Fruit fly (Drosophila melanogaster) whole organism, embryonic: ENCODE results near the gene dj-1beta.

Experiments
- C15 ChIP-seq: fragments of 200-800 bp; sonication (Bioruptor generic); IDR thresholded peaks from 3 replicates; pipeline ENCODE4 v1.3.6; 2022; ENCODE audit warnings: missing biosample characterization, missing genetic modification characterization
- CG10209 ChIP-seq: fragments of 200-800 bp; sonication (Bioruptor generic); optimal IDR thresholded peaks from 3 replicates; lab custom pipeline; 2017; ENCODE audit warnings: missing biosample characterization, mild to moderate bottlenecking, missing genetic modification characterization, missing genetic modification reagents
- CG10543 ChIP-seq: fragments of 200-800 bp; sonication (Bioruptor generic); optimal IDR thresholded peaks from 3 replicates; lab custom pipeline; 2017; ENCODE audit warnings: missing biosample characterization, mild to moderate bottlenecking, missing genetic modification characterization, moderate library complexity
- CG10959 ChIP-seq: fragments of 200-800 bp; sonication (Bioruptor generic); IDR thresholded peaks from 2 replicates; pipeline ENCODE4 v1.3.6; 2022; ENCODE audit warnings: missing biosample characterization, missing genetic modification characterization
- CG11247 ChIP-seq: fragments of 200-800 bp; sonication (Bioruptor generic); IDR thresholded peaks from 2 replicates; pipeline ENCODE4 v1.3.6; 2022; ENCODE audit warnings: missing biosample characterization, missing genetic modification characterization
- CG11504 ChIP-seq: fragments of 200-800 bp; sonication (Bioruptor generic); optimal IDR thresholded peaks from 3 replicates; lab custom pipeline; 2019; ENCODE audit warnings: missing biosample characterization, mild to moderate bottlenecking, missing genetic modification characterization, moderate library complexity
- CG12071 ChIP-seq: fragments of 200-800 bp; sonication (Bioruptor generic); optimal IDR thresholded peaks from 3 replicates; lab custom pipeline; 2018; ENCODE audit warnings: missing biosample characterization, mild to moderate bottlenecking, missing genetic modification characterization
- CG15601 ChIP-seq: fragments of 200-800 bp; sonication (Bioruptor generic); optimal IDR thresholded peaks from 3 replicates; lab custom pipeline; 2019; ENCODE audit warnings: missing biosample characterization, mild to moderate bottlenecking, missing genetic modification characterization, moderate library complexity
- CG1602 ChIP-seq: fragments of 200-800 bp; sonication (Bioruptor generic); optimal IDR thresholded peaks from 3 replicates; lab custom pipeline; 2016; ENCODE audit warnings: missing biosample characterization, missing genetic modification characterization
- CG1832 ChIP-seq: fragments of 200-800 bp; sonication (Bioruptor generic); optimal IDR thresholded peaks from 2 replicates; lab custom pipeline; 2017; ENCODE audit warnings: missing biosample characterization, mild to moderate bottlenecking, missing genetic modification characterization, inconsistent platforms
- CG30431 ChIP-seq: fragments of 200-800 bp; sonication (Bioruptor generic); optimal IDR thresholded peaks from 2 replicates; lab custom pipeline; 2017; ENCODE audit warnings: missing biosample characterization, missing genetic modification characterization
- CG32532 ChIP-seq: fragments of 200-800 bp; sonication (Bioruptor generic); IDR thresholded peaks from 2 replicates; pipeline ENCODE4 v1.3.6; 2022; ENCODE audit warnings: missing biosample characterization, missing genetic modification characterization
- CG3281 ChIP-seq: fragments of 200-800 bp; sonication (Bioruptor generic); optimal IDR thresholded peaks from 3 replicates; lab custom pipeline; 2017; ENCODE audit warnings: missing biosample characterization, mild to moderate bottlenecking, missing genetic modification characterization
- CG3847 ChIP-seq: fragments of 200-800 bp; sonication (Bioruptor generic); IDR thresholded peaks from 2 replicates; pipeline ENCODE4 v1.3.6; 2022; ENCODE audit warnings: missing biosample characterization, missing genetic modification characterization
- CG4360 ChIP-seq: fragments of 200-800 bp; sonication (Bioruptor generic); IDR thresholded peaks from 2 replicates; pipeline ENCODE4 v1.3.6; 2022; ENCODE audit warnings: missing biosample characterization, missing genetic modification characterization
- CG4820 ChIP-seq: fragments of 200-800 bp; sonication (Bioruptor generic); optimal IDR thresholded peaks from 3 replicates; lab custom pipeline; 2016; ENCODE audit warnings: missing biosample characterization, missing genetic modification characterization
- CG7786 ChIP-seq: fragments of 200-800 bp; sonication (Bioruptor generic); optimal IDR thresholded peaks from 2 replicates; lab custom pipeline; 2016; ENCODE audit warnings: missing biosample characterization, missing genetic modification characterization
- CG9437 ChIP-seq: fragments of 200-800 bp; sonication (Bioruptor generic); optimal IDR thresholded peaks from 2 replicates; lab custom pipeline; 2018; ENCODE audit warnings: missing biosample characterization, mild to moderate bottlenecking, missing genetic modification characterization
- D ChIP-seq, 2 experiments: fragments of 200-800 bp in 1 of 2; fragments of >200 bp in 1 of 2; sonication (Bioruptor generic) in 1 of 2; optimal IDR thresholded peaks; 2 replicates in 1 of 2; 3 replicates in 1 of 2; lab custom pipeline; 2017; ENCODE audit warnings: mild to moderate bottlenecking in 1 of 2, missing biosample characterization in 1 of 2, missing genetic modification characterization in 1 of 2, missing genetic modification reagents in 1 of 2
- Dad ChIP-seq: fragments of 200-800 bp; sonication (Bioruptor generic); optimal IDR thresholded peaks from 3 replicates; lab custom pipeline; 2016; ENCODE audit warnings: missing biosample characterization, missing genetic modification characterization
- Dek ChIP-seq: fragments of 200-800 bp; sonication (Bioruptor generic); optimal IDR thresholded peaks from 3 replicates; lab custom pipeline; 2019; ENCODE audit warnings: missing biosample characterization, mild to moderate bottlenecking, missing genetic modification characterization, moderate library complexity
- Fer3 ChIP-seq: fragments of 200-800 bp; sonication (Bioruptor generic); optimal IDR thresholded peaks from 2 replicates; lab custom pipeline; 2018; ENCODE audit warnings: missing biosample characterization, mild to moderate bottlenecking, missing genetic modification characterization, moderate library complexity
- H2.0 ChIP-seq: fragments of 200-800 bp; sonication (Bioruptor generic); IDR thresholded peaks from 2 replicates; pipeline ENCODE4 v1.3.6; 2022; ENCODE audit warnings: missing biosample characterization, missing genetic modification characterization
- Kr ChIP-seq: fragments of 200-800 bp; sonication (Bioruptor generic); optimal IDR thresholded peaks from 2 replicates; lab custom pipeline; 2017; ENCODE audit warnings: missing biosample characterization, mild to moderate bottlenecking, missing genetic modification characterization
- Lim3 ChIP-seq: fragments of 200-800 bp; sonication (Bioruptor generic); IDR thresholded peaks from 2 replicates; pipeline ENCODE4 v1.3.6; 2022; ENCODE audit warnings: missing biosample characterization, missing genetic modification characterization
- Med ChIP-seq: fragments of 200-800 bp; sonication (Bioruptor generic); peaks from one replicate; lab custom pipeline; 2016; ENCODE audit warnings: missing biosample characterization, missing genetic modification characterization, mild to moderate bottlenecking, inconsistent platforms, moderate library complexity
- Mrtf ChIP-seq: fragments of 200-800 bp; sonication (Bioruptor generic); IDR thresholded peaks from 3 replicates; pipeline ENCODE4 v1.3.6; 2022; ENCODE audit warnings: missing biosample characterization, missing genetic modification characterization
- TFAM ChIP-seq: fragments of 200-800 bp; sonication (Bioruptor generic); optimal IDR thresholded peaks from 2 replicates; lab custom pipeline; 2017; ENCODE audit warnings: missing biosample characterization, missing genetic modification characterization, inconsistent platforms
- bsh ChIP-seq, 2 experiments: fragments of 200-800 bp; sonication (Bioruptor generic); optimal IDR thresholded peaks; 2 replicates each; lab custom pipeline; 2017 to 2018; ENCODE audit warnings: mild to moderate bottlenecking in 2 of 2, missing biosample characterization in 2 of 2, missing genetic modification characterization in 2 of 2, moderate library complexity in 1 of 2
- btn ChIP-seq: fragments of 200-800 bp; sonication (Bioruptor generic); optimal IDR thresholded peaks from 2 replicates; lab custom pipeline; 2016; ENCODE audit warnings: missing biosample characterization, missing genetic modification characterization
- corto ChIP-seq: fragments of 200-800 bp; sonication (Bioruptor generic); optimal IDR thresholded peaks from 2 replicates; lab custom pipeline; 2016; ENCODE audit warnings: missing biosample characterization, mild to moderate bottlenecking, missing genetic modification characterization, moderate library complexity
- hb ChIP-seq: fragments of 200-800 bp; sonication (Bioruptor generic); IDR thresholded peaks from 3 replicates; pipeline ENCODE4 v1.3.6; 2022; ENCODE audit warnings: missing biosample characterization, missing genetic modification characterization; ENCODE audit not compliant: partially characterized antibody
- insv ChIP-seq, 2 experiments: fragments of 200-800 bp; sonication (Bioruptor generic); optimal IDR thresholded peaks; 3 replicates each; lab custom pipeline; 2016 to 2018; ENCODE audit warnings: missing biosample characterization in 2 of 2, missing genetic modification characterization in 2 of 2
- jing ChIP-seq: fragments of 200-800 bp; sonication (Bioruptor generic); optimal IDR thresholded peaks from 2 replicates; lab custom pipeline; 2018; ENCODE audit warnings: missing biosample characterization, mild to moderate bottlenecking, missing genetic modification characterization
- jumu ChIP-seq: fragments of 200-800 bp; sonication (Bioruptor generic); optimal IDR thresholded peaks from 3 replicates; lab custom pipeline; 2016; ENCODE audit warnings: missing biosample characterization, missing genetic modification characterization
- kah ChIP-seq: fragments of 200-800 bp; sonication (Bioruptor generic); optimal IDR thresholded peaks from 2 replicates; lab custom pipeline; 2018; ENCODE audit warnings: missing biosample characterization, mild to moderate bottlenecking, missing genetic modification characterization
- kay ChIP-seq: fragments of 200-800 bp; sonication (Bioruptor generic); optimal IDR thresholded peaks from 2 replicates; lab custom pipeline; 2016; ENCODE audit warnings: missing biosample characterization, missing genetic modification characterization
- klu ChIP-seq: fragments of 200-800 bp; sonication (Bioruptor generic); IDR thresholded peaks from 2 replicates; pipeline ENCODE4 v1.3.6; 2022; ENCODE audit warnings: missing biosample characterization, missing genetic modification characterization
- lmd ChIP-seq: fragments of 200-800 bp; sonication (Bioruptor generic); IDR thresholded peaks from 2 replicates; pipeline ENCODE4 v1.3.6; 2022; ENCODE audit warnings: missing biosample characterization, missing genetic modification characterization
- otp ChIP-seq: fragments of 200-800 bp; sonication (Bioruptor generic); IDR thresholded peaks from 3 replicates; pipeline ENCODE4, ENCODE4 v1.3.6; 2022; ENCODE audit warnings: missing biosample characterization, missing genetic modification characterization
- pb ChIP-seq: fragments of 200-800 bp; sonication (Bioruptor generic); optimal IDR thresholded peaks from 3 replicates; lab custom pipeline; 2016; ENCODE audit warnings: missing biosample characterization, missing genetic modification characterization
- peb ChIP-seq: fragments of 200-800 bp; sonication (Bioruptor generic); IDR thresholded peaks from 2 replicates; pipeline ENCODE4 v1.3.6; 2022; ENCODE audit warnings: missing biosample characterization, missing genetic modification characterization
- pnt ChIP-seq: fragments of 200-800 bp; sonication (Bioruptor generic); optimal IDR thresholded peaks from 3 replicates; lab custom pipeline; 2016; ENCODE audit warnings: missing biosample characterization, missing genetic modification characterization
- ranshi ChIP-seq: fragments of 200-800 bp; sonication (Bioruptor generic); IDR thresholded peaks from 2 replicates; pipeline ENCODE4 v1.3.6; 2022; ENCODE audit warnings: missing biosample characterization, missing genetic modification characterization
- sens ChIP-seq: fragments of 200-800 bp; sonication (Bioruptor generic); peaks from one replicate; lab custom pipeline; 2016; ENCODE audit warnings: missing biosample characterization, missing genetic modification characterization
- seq ChIP-seq: fragments of 200-800 bp; sonication (Bioruptor generic); IDR thresholded peaks from 2 replicates; pipeline ENCODE4 v1.3.6; 2022; ENCODE audit warnings: missing biosample characterization, missing genetic modification characterization
- slp2 ChIP-seq: fragments of 200-800 bp; sonication (Bioruptor generic); optimal IDR thresholded peaks from 2 replicates; lab custom pipeline; 2016; ENCODE audit warnings: missing biosample characterization, missing genetic modification characterization
- so ChIP-seq: fragments of 200-800 bp; sonication (Bioruptor generic); IDR thresholded peaks from 3 replicates; pipeline ENCODE4 v1.3.6; 2022; ENCODE audit warnings: missing biosample characterization, missing genetic modification characterization
- sr ChIP-seq: fragments of 200-800 bp; sonication (Bioruptor generic); IDR thresholded peaks from 3 replicates; pipeline ENCODE4 v1.3.6; 2022; ENCODE audit warnings: missing biosample characterization, missing genetic modification characterization
- unpg ChIP-seq: fragments of 200-800 bp; sonication (Bioruptor generic); optimal IDR thresholded peaks from 3 replicates; lab custom pipeline; 2018; ENCODE audit warnings: missing biosample characterization, mild to moderate bottlenecking, missing genetic modification characterization, moderate library complexity
- zfh1 ChIP-seq: fragments of 200-800 bp; sonication (Bioruptor generic); IDR thresholded peaks from 3 replicates; pipeline ENCODE4 v1.3.6; 2022; ENCODE audit warnings: missing biosample characterization, missing genetic modification characterization

Gene dj-1beta

DNA sequence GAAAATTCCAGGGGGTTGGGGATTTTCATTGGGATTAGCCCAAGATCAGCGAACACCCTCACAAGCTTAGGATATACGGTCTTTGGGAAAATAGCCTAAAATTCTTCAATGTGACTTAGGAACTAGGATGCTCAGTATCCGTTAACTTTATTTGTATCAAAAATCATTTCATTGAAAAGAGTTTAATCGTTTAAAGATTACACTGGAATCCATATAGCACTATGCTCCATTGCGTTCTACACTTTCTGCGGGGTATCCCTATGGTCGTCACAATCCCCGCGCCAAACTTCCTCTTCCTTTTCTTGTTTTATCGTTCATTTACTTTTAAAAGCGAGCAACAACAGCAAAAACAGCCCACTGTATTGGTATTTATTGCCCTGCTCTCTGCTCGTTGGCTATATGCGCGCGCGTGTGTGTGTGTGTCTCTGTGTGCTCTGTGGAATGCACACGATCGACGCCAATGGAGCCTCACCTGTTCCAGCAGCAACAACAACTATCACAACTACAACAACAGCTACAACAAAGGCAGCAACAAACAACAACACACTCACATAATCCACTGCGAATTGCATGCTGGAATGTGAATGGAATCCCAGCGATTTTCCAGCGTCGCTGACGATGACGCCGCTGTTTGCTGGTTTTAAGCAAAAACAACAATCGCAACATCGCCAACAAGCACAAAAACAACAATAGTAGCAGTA is 3.0 kb upstream of the dj-1beta start (continued):
- no peak for TF ChIP-seq CG32532 (GFP tag; lab: Robert Waterston, UW)
- no peak for TF ChIP-seq C15 (GFP tag; lab: Robert Waterston, UW)
- no peak for TF ChIP-seq CG12071 (GFP tag; lab: Kevin White, UChicago)
- peak; percentile 19; the same call in 1 of the 2 replicates for TF ChIP-seq lmd (GFP tag; lab: Robert Waterston, UW)
- peak; percentile 25 for TF ChIP-seq CG4820 (GFP tag; lab: Kevin White, UChicago)
- TF ChIP-seq jing (GFP tag; lab: Kevin White, UChicago) = no peak
- TF ChIP-seq CG3281 (GFP tag; lab: Kevin White, UChicago) = no peak
- peak; percentile 17 for TF ChIP-seq unpg (GFP tag; lab: Kevin White, UChicago)
- peak; percentile 42 for TF ChIP-seq CG10209 (GFP tag; lab: Kevin White, UChicago)
- TF ChIP-seq jumu (GFP tag; lab: Kevin White, UChicago) = no peak
- no peak for TF ChIP-seq pb (GFP tag; lab: Kevin White, UChicago)
- TF ChIP-seq bsh (GFP tag; optimal IDR thresholded peaks at IDR 0.05; lab: Kevin White, UChicago) = peak; percentile 31 to 76
- TF ChIP-seq Dad (GFP tag; lab: Kevin White, UChicago) = no peak
- TF ChIP-seq CG10959 (GFP tag; lab: Robert Waterston, UW) = no peak
- no peak for TF ChIP-seq Mrtf
- peak; percentile 10 for TF ChIP-seq Kr (GFP tag; lab: Kevin White, UChicago)
- TF ChIP-seq CG30431 (GFP tag; lab: Kevin White, UChicago) = peak; percentile 24
- no peak for TF ChIP-seq hb (GFP tag; lab: Robert Waterston, UW)
- TF ChIP-seq CG1832 (GFP tag; lab: Kevin White, UChicago) = no peak
- TF ChIP-seq CG4360 = peak; percentile 85
- TF ChIP-seq corto (GFP tag; lab: Kevin White, UChicago) = no peak
- no peak for TF ChIP-seq zfh1 (GFP tag; lab: Robert Waterston, UW)
- no peak for TF ChIP-seq otp (GFP tag; lab: Robert Waterston, UW)
- no peak for TF ChIP-seq Lim3 (GFP tag; lab: Robert Waterston, UW)
- no peak for TF ChIP-seq CG10543
- no peak for TF ChIP-seq Fer3 (tag; lab: Kevin White, UChicago)
- peak; percentile 7 for TF ChIP-seq CG9437 (GFP tag; lab: Kevin White, UChicago)
- peak; percentile 15; the same call in 1 of the 2 replicates for TF ChIP-seq peb (GFP tag; lab: Robert Waterston, UW)
- TF ChIP-seq klu = no peak
- TF ChIP-seq Dek (tag; lab: Kevin White, UChicago) = peak; percentile 3
- TF ChIP-seq pnt = no peak
- no peak for TF ChIP-seq kay (GFP tag; lab: Kevin White, UChicago)
- peak; percentile 41 for TF ChIP-seq CG11504 (tag; lab: Kevin White, UChicago)
- TF ChIP-seq sens (GFP tag; lab: Kevin White, UChicago) = peak; percentile 59
- no peak for TF ChIP-seq TFAM
- no peak for TF ChIP-seq ranshi (GFP tag; lab: Robert Waterston, UW)
- no peak for TF ChIP-seq slp2 (GFP tag; lab: Kevin White, UChicago)
- TF ChIP-seq CG1602 = peak; percentile 16
- TF ChIP-seq so = no peak
- peak; percentile 18 for TF ChIP-seq CG15601 (tag; lab: Kevin White, UChicago)
- no peak for TF ChIP-seq kah (GFP tag; lab: Kevin White, UChicago)
- TF ChIP-seq btn = no peak
- TF ChIP-seq Med (GFP tag; lab: Kevin White, UChicago) = peak; percentile 51
- TF ChIP-seq seq (GFP tag; lab: Robert Waterston, UW) = no peak
- TF ChIP-seq CG7786 (GFP tag; lab: Kevin White, UChicago) = peak; percentile 10
- TF ChIP-seq sr (GFP tag; lab: Robert Waterston, UW) = no peak
- TF ChIP-seq insv (GFP tag; optimal IDR thresholded peaks at IDR 0.05; lab: Kevin White, UChicago) = no peak
- no peak for TF ChIP-seq D (optimal IDR thresholded peaks at IDR 0.05; lab: Kevin White, UChicago)
- peak; percentile 19 for TF ChIP-seq D (GFP tag; optimal IDR thresholded peaks at IDR 0.05; lab: Kevin White, UChicago)
- no peak for TF ChIP-seq CG3847 (GFP tag; lab: Robert Waterston, UW)
- no peak for TF ChIP-seq CG11247
- TF ChIP-seq H2.0 = no peak; the same call in 1 of the 2 replicates
